Fruit fly (Drosophila melanogaster): ENCODE measurements around the gene slou.

Gene slou

dm6 chr3R:21580091-21580490, 23.1 kb upstream of the slou start (continued):
- TF ChIP-seq Gug (GFP tag; IDR thresholded peaks at IDR 0.05) (no peak), CG12391 (tag; optimal IDR thresholded peaks at IDR 0.05) (peak; percentile 34), CG6683 (GFP tag; optimal IDR thresholded peaks at IDR 0.05) (no peak), CG1603 (tag; optimal IDR thresholded peaks at IDR 0.05) (no peak), CG7556 (GFP tag; optimal IDR thresholded peaks at IDR 0.05) (no peak), nerfin-1 (tag; optimal IDR thresholded peaks at IDR 0.05) (no peak), CG8281 (tag; optimal IDR thresholded peaks at IDR 0.05) (no peak), CG10959 (GFP tag; IDR thresholded peaks at IDR 0.05) (no peak), Hsf (GFP tag; optimal IDR thresholded peaks at IDR 0.05) (no peak), CG8089 (GFP tag; optimal IDR thresholded peaks at IDR 0.05) (no peak), HLHmδ (GFP tag; optimal IDR thresholded peaks at IDR 0.05) (no peak), Awh (GFP tag; IDR thresholded peaks at IDR 0.05) (no peak), Bdp1 (GFP tag; optimal IDR thresholded peaks at IDR 0.05) (peak; percentile 52), HLH54F (GFP tag; optimal IDR thresholded peaks at IDR 0.05) (no peak), CG42726 (GFP tag; IDR thresholded peaks at IDR 0.05; ENCODE audit: partially characterized antibody) (peak; percentile 86), peb (GFP tag; IDR thresholded peaks at IDR 0.05) (no peak), Sox102F (GFP tag; optimal IDR thresholded peaks at IDR 0.05) (no peak), CG9876 (GFP tag; optimal IDR thresholded peaks at IDR 0.05) (no peak), CG14860 (GFP tag; IDR thresholded peaks at IDR 0.05; ENCODE audit: partially characterized antibody) (no peak), klu (GFP tag; IDR thresholded peaks at IDR 0.05) (no peak), ap (GFP tag; IDR thresholded peaks at IDR 0.05) (no peak), jing (GFP tag; optimal IDR thresholded peaks at IDR 0.05) (no peak), CG13424 (tag; optimal IDR thresholded peaks at IDR 0.05) (no peak), ato (GFP tag; IDR thresholded peaks at IDR 0.05; ENCODE audit: partially characterized antibody) (peak; percentile 65; the same call in 1 of the 2 replicates), sr (GFP tag; IDR thresholded peaks at IDR 0.05) (peak; percentile 45; the same call in 1 of the 3 replicates), gcm (GFP tag; optimal IDR thresholded peaks at IDR 0.05) (no peak), Med (GFP tag) (peak; percentile 95), CG33557 (GFP tag; optimal IDR thresholded peaks at IDR 0.05) (no peak), mam (GFP tag; optimal IDR thresholded peaks at IDR 0.05) (peak; percentile 12), maf-S (GFP tag; optimal IDR thresholded peaks at IDR 0.05) (no peak), CG5953 (GFP tag; IDR thresholded peaks at IDR 0.05) (0 out of 2 replicates have a peak, but pooled peaks have one; percentile 10), CrebB (tag; optimal IDR thresholded peaks at IDR 0.05) (no peak), Sox100B (GFP tag; optimal IDR thresholded peaks at IDR 0.05) (no peak), fd64A (GFP tag; optimal IDR thresholded peaks at IDR 0.05) (no peak), CG2116 (GFP tag; optimal IDR thresholded peaks at IDR 0.05) (no peak), Kr (GFP tag; optimal IDR thresholded peaks at IDR 0.05) (no peak), lmd (GFP tag; IDR thresholded peaks at IDR 0.05) (no peak), run (tag; optimal IDR thresholded peaks at IDR 0.05) (no peak), CG7271 (tag; optimal IDR thresholded peaks at IDR 0.05) (no peak), Atf-2 (GFP tag; optimal IDR thresholded peaks at IDR 0.05) (no peak), danr (GFP tag; IDR thresholded peaks at IDR 0.05) (no peak), schlank (tag; optimal IDR thresholded peaks at IDR 0.05) (no peak), Vsx1 (GFP tag; optimal IDR thresholded peaks at IDR 0.05) (no peak), sna (GFP tag; IDR thresholded peaks at IDR 0.05; ENCODE audit: partially characterized antibody) (no peak), Camta (GFP tag; optimal IDR thresholded peaks at IDR 0.05) (no peak), Hey (tag; optimal IDR thresholded peaks at IDR 0.05) (no peak), CG11723 (GFP tag; optimal IDR thresholded peaks at IDR 0.05) (no peak), CG6689 (GFP tag; IDR thresholded peaks at IDR 0.05) (no peak), emc (GFP tag; optimal IDR thresholded peaks at IDR 0.05) (no peak), CG14710 (tag; optimal IDR thresholded peaks at IDR 0.05) (no peak), CG11695 (GFP tag; IDR thresholded peaks at IDR 0.05) (no peak), wor (GFP tag; IDR thresholded peaks at IDR 0.05) (no peak)

Measured in whole organism, embryonic.